Worm (Caenorhabditis elegans): Measurements from ENCODE around the gene mrpl-40.

mrpl-40 gene

ce11 chrIII:84372-84771 is 3.0 kb upstream of the mrpl-40 start:
- TF ChIP-seq blmp-1 (tag; optimal IDR thresholded peaks at IDR 0.05) (no peak), ceh-63 (GFP tag; optimal IDR thresholded peaks at IDR 0.05) (no peak), lsy-2 (tag; optimal IDR thresholded peaks at IDR 0.05) (no peak), efl-1 (optimal IDR thresholded peaks at IDR 0.05) (no peak), efl-1 (GFP tag; optimal IDR thresholded peaks at IDR 0.05 in 1 of 2) (peak in 1 of 2 experiments; percentile 25), nhr-85 (tag) (peak; percentile 56), efl-3 (GFP tag; optimal IDR thresholded peaks at IDR 0.05) (no peak), fos-1 (tag; optimal IDR thresholded peaks at IDR 0.05) (no peak), ceh-8 (GFP tag; optimal IDR thresholded peaks at IDR 0.05) (no peak)

ce11 chrIII:86316-86715 is 1.0 kb upstream of the mrpl-40 start, which contains the start of gene attf-3:
TSS of gene attf-3 (minus strand) at chrIII:86384.
- peak; percentile 4 for TF ChIP-seq jun-1 (tag; optimal IDR thresholded peaks at IDR 0.05)
- no peak for TF ChIP-seq nhr-85 (tag)
- TF ChIP-seq ceh-63 (GFP tag; optimal IDR thresholded peaks at IDR 0.05), result no peak
- TF ChIP-seq unc-86 (tag; optimal IDR thresholded peaks at IDR 0.05), result peak; percentile 35
- TF ChIP-seq blmp-1 (tag; optimal IDR thresholded peaks at IDR 0.05), result peak; percentile 67
- TF ChIP-seq rnt-1 (tag; optimal IDR thresholded peaks at IDR 0.05), result peak; percentile 49
- no peak for TF ChIP-seq nhr-76 (tag; optimal IDR thresholded peaks at IDR 0.05)
- peak; percentile 39 for TF ChIP-seq lin-13 (GFP tag; optimal IDR thresholded peaks at IDR 0.05)
- peak; percentile 55 for TF ChIP-seq lin-15B (tag; optimal IDR thresholded peaks at IDR 0.05)
- peak; percentile 74 for TF ChIP-seq fkh-8 (tag; optimal IDR thresholded peaks at IDR 0.05)
- peak; percentile 50 for TF ChIP-seq fos-1 (tag; optimal IDR thresholded peaks at IDR 0.05)
- peak; percentile 63 for TF ChIP-seq skn-1 (tag; optimal IDR thresholded peaks at IDR 0.05)
- TF ChIP-seq egl-27 (tag; optimal IDR thresholded peaks at IDR 0.05), result no peak
- peak; percentile 70 for TF ChIP-seq snu-23 (GFP tag; optimal IDR thresholded peaks at IDR 0.05)
- no peak for TF ChIP-seq ces-1 (GFP tag; optimal IDR thresholded peaks at IDR 0.05)
- TF ChIP-seq unc-130 (tag; optimal IDR thresholded peaks at IDR 0.05), result peak; percentile 52
- peak in 1 of 2 experiments; percentile 57 for TF ChIP-seq mdl-1 (tag; optimal IDR thresholded peaks at IDR 0.05)
- TF ChIP-seq ztf-4 (tag; optimal IDR thresholded peaks at IDR 0.05), result no peak
- TF ChIP-seq fkh-10 (GFP tag; optimal IDR thresholded peaks at IDR 0.05), result peak; percentile 32
- peak; percentile 69 for TF ChIP-seq lin-14 (GFP tag; optimal IDR thresholded peaks at IDR 0.05)
- TF ChIP-seq unc-62 (GFP tag; optimal IDR thresholded peaks at IDR 0.05), result no peak
- TF ChIP-seq sup-37 (GFP tag; optimal IDR thresholded peaks at IDR 0.05), result no peak
- TF ChIP-seq nhr-77 (tag; optimal IDR thresholded peaks at IDR 0.05), result peak; percentile 60
- TF ChIP-seq isw-1 (GFP tag; IDR thresholded peaks at IDR 0.05), result peak; percentile 58
- peak; percentile 50 to 79 (median 65) for TF ChIP-seq dpl-1 (GFP tag; optimal IDR thresholded peaks at IDR 0.05)
- peak; percentile 53 for TF ChIP-seq mef-2 (tag; optimal IDR thresholded peaks at IDR 0.05)
- peak; percentile 47 for TF ChIP-seq nhr-19 (GFP tag; conservative IDR thresholded peaks at IDR 0.05)
- TF ChIP-seq ceh-82 (tag; optimal IDR thresholded peaks at IDR 0.05), result peak; percentile 43 to 81 (median 60)
- TF ChIP-seq C16A3.4 (tag; optimal IDR thresholded peaks at IDR 0.05), result peak; percentile 61
- peak; percentile 49 for TF ChIP-seq egl-13 (tag; optimal IDR thresholded peaks at IDR 0.05)
- TF ChIP-seq lin-35 (GFP tag; optimal IDR thresholded peaks at IDR 0.05), result peak; percentile 79 to 86
- TF ChIP-seq F16B12.6 (tag; optimal IDR thresholded peaks at IDR 0.05), result peak; percentile 38
- peak; percentile 50 for TF ChIP-seq tbx-2 (tag; optimal IDR thresholded peaks at IDR 0.05)
- peak; percentile 20; the same call in 1 of the 2 replicates for TF ChIP-seq ceh-88 (GFP tag; IDR thresholded peaks at IDR 0.05)
- TF ChIP-seq lsy-2 (tag; optimal IDR thresholded peaks at IDR 0.05), result peak; percentile 73 to 91
- no peak for TF ChIP-seq nhr-28 (tag; optimal IDR thresholded peaks at IDR 0.05)
- peak; percentile 47 for TF ChIP-seq dsc-1 (tag; optimal IDR thresholded peaks at IDR 0.05)
- peak; percentile 75 for TF ChIP-seq mep-1 (tag; optimal IDR thresholded peaks at IDR 0.05)
- TF ChIP-seq elt-3 (tag; optimal IDR thresholded peaks at IDR 0.05), result peak in 1 of 6 experiments; percentile 50
- TF ChIP-seq xbp-1 (tag; optimal IDR thresholded peaks at IDR 0.05), result peak; percentile 58
- peak; percentile 42 for TF ChIP-seq snpc-4 (tag; optimal IDR thresholded peaks at IDR 0.05)
- TF ChIP-seq efl-1 (optimal IDR thresholded peaks at IDR 0.05), result peak; percentile 75 to 81
- peak; percentile 64 to 95 for TF ChIP-seq efl-1 (GFP tag; optimal IDR thresholded peaks at IDR 0.05 in 1 of 2)

Measured in whole organism, L1 larva.